Fruit fly (Drosophila melanogaster) whole organism, embryonic: ENCODE measurements around the gene CG12811.

Experiments
- B-H1 ChIP-seq: fragments of 200-800 bp; sonication (Bioruptor generic); IDR thresholded peaks from 3 replicates; pipeline ENCODE4 v1.3.6; 2022; ENCODE audit warnings: missing biosample characterization, missing genetic modification characterization
- CG10267 ChIP-seq: fragments of 200-800 bp; sonication (Bioruptor generic); optimal IDR thresholded peaks from 2 replicates; lab custom pipeline; 2018; ENCODE audit warnings: missing biosample characterization, mild to moderate bottlenecking, missing genetic modification characterization, moderate library complexity
- CG10366 ChIP-seq: fragments of 200-800 bp; sonication (Bioruptor generic); IDR thresholded peaks from 2 replicates; pipeline ENCODE4 v1.3.6; 2022; ENCODE audit warnings: missing biosample characterization, missing genetic modification characterization
- CG10654 ChIP-seq: fragments of 200-800 bp; sonication (Bioruptor generic); optimal IDR thresholded peaks from 2 replicates; lab custom pipeline; 2016; ENCODE audit warnings: missing biosample characterization, missing genetic modification characterization
- CG11504 ChIP-seq: fragments of 200-800 bp; sonication (Bioruptor generic); optimal IDR thresholded peaks from 3 replicates; lab custom pipeline; 2019; ENCODE audit warnings: missing biosample characterization, mild to moderate bottlenecking, missing genetic modification characterization, moderate library complexity
- CG12236 ChIP-seq: fragments of 200-800 bp; sonication (Bioruptor generic); optimal IDR thresholded peaks from 2 replicates; lab custom pipeline; 2016; ENCODE audit warnings: missing biosample characterization, missing genetic modification characterization
- CG12391 ChIP-seq: fragments of 200-800 bp; sonication (Bioruptor generic); optimal IDR thresholded peaks from 3 replicates; lab custom pipeline; 2018; ENCODE audit warnings: missing biosample characterization, mild to moderate bottlenecking, missing genetic modification characterization, moderate library complexity
- CG13296 ChIP-seq: fragments of 200-800 bp; sonication (Bioruptor generic); optimal IDR thresholded peaks from 3 replicates; lab custom pipeline; 2018; ENCODE audit warnings: missing biosample characterization, mild to moderate bottlenecking, missing genetic modification characterization
- CG14014 ChIP-seq: fragments of 200-800 bp; sonication (Bioruptor generic); IDR thresholded peaks from 2 replicates; pipeline ENCODE4 v1.3.6; 2022; ENCODE audit warnings: missing biosample characterization, missing genetic modification characterization
- CG14050 ChIP-seq: fragments of 200-800 bp; sonication (Bioruptor generic); IDR thresholded peaks from 3 replicates; pipeline ENCODE4 v1.3.6; 2022; ENCODE audit warnings: missing biosample characterization, missing genetic modification characterization
- CG15073 ChIP-seq: fragments of 200-800 bp; sonication (Bioruptor generic); optimal IDR thresholded peaks from 2 replicates; lab custom pipeline; 2016; ENCODE audit warnings: missing biosample characterization, missing genetic modification characterization
- CG17612 ChIP-seq: fragments of 200-800 bp; sonication (Bioruptor generic); IDR thresholded peaks from 2 replicates; pipeline ENCODE4 v1.3.6; 2022; ENCODE audit warnings: missing biosample characterization, missing genetic modification characterization
- CG17802 ChIP-seq: fragments of 200-800 bp; sonication (Bioruptor generic); optimal IDR thresholded peaks from 2 replicates; lab custom pipeline; 2018; ENCODE audit warnings: missing biosample characterization, mild to moderate bottlenecking, missing genetic modification characterization, moderate library complexity
- CG1832 ChIP-seq: fragments of 200-800 bp; sonication (Bioruptor generic); optimal IDR thresholded peaks from 2 replicates; lab custom pipeline; 2017; ENCODE audit warnings: missing biosample characterization, mild to moderate bottlenecking, missing genetic modification characterization, inconsistent platforms
- CG32532 ChIP-seq: fragments of 200-800 bp; sonication (Bioruptor generic); IDR thresholded peaks from 2 replicates; pipeline ENCODE4 v1.3.6; 2022; ENCODE audit warnings: missing biosample characterization, missing genetic modification characterization
- CG3281 ChIP-seq: fragments of 200-800 bp; sonication (Bioruptor generic); optimal IDR thresholded peaks from 3 replicates; lab custom pipeline; 2017; ENCODE audit warnings: missing biosample characterization, mild to moderate bottlenecking, missing genetic modification characterization
- CG4404 ChIP-seq: fragments of 200-800 bp; sonication (Bioruptor generic); IDR thresholded peaks from 2 replicates; pipeline ENCODE4 v1.3.6; 2022; ENCODE audit warnings: missing biosample characterization, missing genetic modification characterization
- CG4617 ChIP-seq: fragments of 200-800 bp; sonication (Bioruptor generic); optimal IDR thresholded peaks from 3 replicates; lab custom pipeline; 2016; ENCODE audit warnings: missing biosample characterization, missing genetic modification characterization, borderline replicate concordance
- CG4854 ChIP-seq: fragments of 200-800 bp; sonication (Bioruptor generic); optimal IDR thresholded peaks from 2 replicates; lab custom pipeline; 2016; ENCODE audit warnings: missing biosample characterization, missing genetic modification characterization, inconsistent platforms
- CG5953 ChIP-seq: fragments of 200-800 bp; sonication (Bioruptor generic); IDR thresholded peaks from 2 replicates; pipeline ENCODE4 v1.3.6; 2022; ENCODE audit warnings: missing biosample characterization, missing genetic modification characterization
- CG6272 ChIP-seq: fragments of 200-800 bp; sonication (Bioruptor generic); IDR thresholded peaks from 2 replicates; pipeline ENCODE4 v1.3.6; 2022; ENCODE audit warnings: missing biosample characterization, missing genetic modification characterization
- CG7372 ChIP-seq: fragments of 200-800 bp; sonication (Bioruptor generic); IDR thresholded peaks from 2 replicates; pipeline ENCODE4 v1.3.6; 2022; ENCODE audit warnings: missing biosample characterization, missing genetic modification characterization
- CG8089 ChIP-seq: fragments of 200-800 bp; sonication (Bioruptor generic); optimal IDR thresholded peaks from 3 replicates; lab custom pipeline; 2016; ENCODE audit warnings: missing biosample characterization, missing genetic modification characterization
- CG8765 ChIP-seq: fragments of 200-800 bp; sonication (Bioruptor generic); IDR thresholded peaks from 2 replicates; pipeline ENCODE4 v1.3.6; 2022; ENCODE audit warnings: missing biosample characterization, missing genetic modification characterization
- CG9215 ChIP-seq: fragments of 200-800 bp; sonication (Bioruptor generic); IDR thresholded peaks from 2 replicates; pipeline ENCODE4 v1.3.6; 2022; ENCODE audit warnings: missing biosample characterization, missing genetic modification characterization
- CG9797 ChIP-seq: fragments of 200-800 bp; sonication (Bioruptor generic); optimal IDR thresholded peaks from 3 replicates; lab custom pipeline; 2018; ENCODE audit warnings: missing biosample characterization, mild to moderate bottlenecking, missing genetic modification characterization
- Chrac-16 ChIP-seq: fragments of 200-800 bp; sonication (Bioruptor generic); optimal IDR thresholded peaks from 3 replicates; lab custom pipeline; 2016; ENCODE audit warnings: missing biosample characterization, missing genetic modification characterization
- D ChIP-seq, 2 experiments: fragments of 200-800 bp in 1 of 2; fragments of >200 bp in 1 of 2; sonication (Bioruptor generic) in 1 of 2; optimal IDR thresholded peaks; 2 replicates in 1 of 2; 3 replicates in 1 of 2; lab custom pipeline; 2017; ENCODE audit warnings: mild to moderate bottlenecking in 1 of 2, missing biosample characterization in 1 of 2, missing genetic modification characterization in 1 of 2, missing genetic modification reagents in 1 of 2
- Dek ChIP-seq: fragments of 200-800 bp; sonication (Bioruptor generic); optimal IDR thresholded peaks from 3 replicates; lab custom pipeline; 2019; ENCODE audit warnings: missing biosample characterization, mild to moderate bottlenecking, missing genetic modification characterization, moderate library complexity
- Fer3 ChIP-seq: fragments of 200-800 bp; sonication (Bioruptor generic); optimal IDR thresholded peaks from 2 replicates; lab custom pipeline; 2018; ENCODE audit warnings: missing biosample characterization, mild to moderate bottlenecking, missing genetic modification characterization, moderate library complexity
- HLH3B ChIP-seq: fragments of 200-800 bp; sonication (Bioruptor generic); IDR thresholded peaks from 2 replicates; pipeline ENCODE4 v1.3.6; 2022; ENCODE audit warnings: missing biosample characterization, missing genetic modification characterization
- Lhr ChIP-seq: fragments of 200-800 bp; sonication (Bioruptor generic); optimal IDR thresholded peaks from 3 replicates; lab custom pipeline; 2017; ENCODE audit warnings: mild to moderate bottlenecking, missing biosample characterization, missing genetic modification reagents, missing genetic modification characterization
- MBD-R2 ChIP-seq: fragments of 200-800 bp; sonication (Bioruptor generic); IDR thresholded peaks from 2 replicates; pipeline ENCODE4 v1.3.6; 2022; ENCODE audit warnings: missing biosample characterization, missing genetic modification characterization
- MESR4 ChIP-seq: fragments of 200-800 bp; sonication (Bioruptor generic); optimal IDR thresholded peaks from 2 replicates; lab custom pipeline; 2018; ENCODE audit warnings: missing biosample characterization, mild to moderate bottlenecking, missing genetic modification characterization, moderate library complexity
- Mrtf ChIP-seq: fragments of 200-800 bp; sonication (Bioruptor generic); IDR thresholded peaks from 3 replicates; pipeline ENCODE4 v1.3.6; 2022; ENCODE audit warnings: missing biosample characterization, missing genetic modification characterization
- Sox102F ChIP-seq: fragments of 200-800 bp; sonication (Bioruptor generic); optimal IDR thresholded peaks from 2 replicates; lab custom pipeline; 2018; ENCODE audit warnings: missing biosample characterization, mild to moderate bottlenecking, missing genetic modification characterization, moderate library complexity
- Taf1 ChIP-seq: fragments of 200-800 bp; sonication (Bioruptor generic); IDR thresholded peaks from 2 replicates; pipeline ENCODE4 v1.3.6; 2022; ENCODE audit warnings: missing biosample characterization, missing genetic modification characterization
- ab ChIP-seq: fragments of 200-800 bp; sonication (Bioruptor generic); optimal IDR thresholded peaks from 2 replicates; lab custom pipeline; 2016; ENCODE audit warnings: missing biosample characterization, missing genetic modification characterization
- az2 ChIP-seq: fragments of 200-800 bp; sonication (Bioruptor generic); optimal IDR thresholded peaks from 3 replicates; lab custom pipeline; 2016; ENCODE audit warnings: missing biosample characterization, missing genetic modification characterization
- br ChIP-seq: fragments of >200 bp; optimal IDR thresholded peaks from 2 replicates; lab custom pipeline; 2017
- caup ChIP-seq: fragments of 200-800 bp; sonication (Bioruptor generic); optimal IDR thresholded peaks from 3 replicates; lab custom pipeline; 2017; ENCODE audit warnings: missing biosample characterization, mild to moderate bottlenecking, missing genetic modification characterization, moderate library complexity; ENCODE audit not compliant: severe bottlenecking
- crol ChIP-seq: fragments of 200-800 bp; sonication (Bioruptor generic); IDR thresholded peaks from 2 replicates; pipeline ENCODE4 v1.3.6; 2022; ENCODE audit warnings: missing biosample characterization, missing genetic modification characterization
- dysf ChIP-seq: fragments of 200-800 bp; sonication (Bioruptor generic); IDR thresholded peaks from 3 replicates; pipeline ENCODE4 v1.3.6; 2022; ENCODE audit warnings: missing biosample characterization, missing genetic modification characterization
- fd96Cb ChIP-seq: fragments of 200-800 bp; sonication (Bioruptor generic); optimal IDR thresholded peaks from 2 replicates; lab custom pipeline; 2018; ENCODE audit warnings: missing biosample characterization, mild to moderate bottlenecking, missing genetic modification characterization, moderate library complexity
- nmo ChIP-seq: fragments of 200-800 bp; sonication (Bioruptor generic); optimal IDR thresholded peaks from 2 replicates; lab custom pipeline; 2018; ENCODE audit warnings: missing biosample characterization, mild to moderate bottlenecking, missing genetic modification characterization, moderate library complexity
- p53 ChIP-seq: fragments of 200-800 bp; sonication (Bioruptor generic); optimal IDR thresholded peaks from 2 replicates; lab custom pipeline; 2016; ENCODE audit warnings: missing biosample characterization, missing genetic modification characterization
- repo ChIP-seq: fragments of 200-800 bp; sonication (Bioruptor generic); optimal IDR thresholded peaks from 2 replicates; lab custom pipeline; 2016; ENCODE audit warnings: missing biosample characterization, missing genetic modification characterization
- sim ChIP-seq: fragments of 200-800 bp; sonication (Bioruptor generic); IDR thresholded peaks from 2 replicates; pipeline ENCODE4 v1.3.6; 2022; ENCODE audit warnings: missing biosample characterization, missing genetic modification characterization
- unc-4 ChIP-seq: fragments of 200-800 bp; sonication (Bioruptor generic); IDR thresholded peaks from 2 replicates; pipeline ENCODE4 v1.3.6; 2022; ENCODE audit warnings: missing biosample characterization, missing genetic modification characterization; ENCODE audit not compliant: partially characterized antibody
- wor ChIP-seq: fragments of 200-800 bp; sonication (Bioruptor generic); IDR thresholded peaks from 2 replicates; pipeline ENCODE4 v1.3.6; 2022; ENCODE audit warnings: missing biosample characterization, missing genetic modification characterization
- yki ChIP-seq: fragments of >200 bp; optimal IDR thresholded peaks from 3 replicates; lab custom pipeline; 2018

CG12811 gene

DNA sequence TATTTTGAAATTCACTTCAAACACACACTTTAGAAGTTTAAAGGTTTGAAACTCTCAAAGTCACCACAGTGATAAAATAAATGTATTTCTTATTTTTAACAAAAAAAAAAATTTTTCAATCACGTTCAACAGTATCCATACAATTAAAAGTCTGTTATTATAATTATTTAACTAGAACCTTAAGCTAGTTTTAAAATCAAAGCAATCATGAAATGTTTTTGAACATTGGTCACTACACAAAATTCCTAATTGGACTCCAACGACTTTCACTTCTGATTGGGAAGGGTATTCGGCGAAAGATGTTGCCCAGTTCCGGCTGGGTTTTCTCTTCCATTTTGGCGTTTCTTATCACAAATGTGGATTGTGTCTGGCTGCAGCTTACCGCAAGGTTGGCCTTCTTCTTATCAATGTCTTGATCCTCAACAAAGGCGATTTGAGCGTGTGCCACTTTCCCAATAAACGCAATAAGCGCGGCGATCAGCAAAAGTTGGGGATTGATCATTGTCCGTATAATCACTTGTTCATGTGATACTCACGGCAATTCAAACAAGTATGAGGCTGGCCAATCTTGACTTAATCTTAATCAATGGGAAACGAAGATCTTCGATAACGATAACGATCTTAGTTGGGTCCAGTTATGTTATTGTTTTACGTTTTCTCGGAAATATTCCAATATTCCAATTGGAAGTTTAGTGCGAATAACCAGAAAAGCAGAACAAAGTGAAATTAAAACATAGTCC lies 392 bp downstream of the CG12811 start (continued):
- TF ChIP-seq B-H1 (GFP tag; lab: Robert Waterston, UW) = no peak
- TF ChIP-seq CG4617 (GFP tag; lab: Kevin White, UChicago) = no peak
- no peak for TF ChIP-seq Taf1
- no peak for TF ChIP-seq HLH3B
- TF ChIP-seq MESR4 (GFP tag; lab: Kevin White, UChicago) = no peak
- no peak for TF ChIP-seq CG14014 (GFP tag; lab: Robert Waterston, UW)
- 0 out of 2 replicates have a peak, but pooled peaks have one; percentile 7 for TF ChIP-seq MBD-R2 (GFP tag; lab: Robert Waterston, UW)
- TF ChIP-seq Mrtf (GFP tag; lab: Robert Waterston, UW) = no peak
- TF ChIP-seq CG13296 = no peak
- TF ChIP-seq CG8089 (GFP tag; lab: Kevin White, UChicago) = no peak
- 0 out of 3 replicates have a peak, but pooled peaks have one; percentile 36 for TF ChIP-seq dysf (GFP tag; lab: Robert Waterston, UW)
- TF ChIP-seq CG9215 (GFP tag; lab: Robert Waterston, UW) = no peak
- TF ChIP-seq nmo (GFP tag; lab: Kevin White, UChicago) = peak; percentile 45
- TF ChIP-seq CG5953 (GFP tag; lab: Robert Waterston, UW) = no peak
- TF ChIP-seq CG12391 (tag; lab: Kevin White, UChicago) = peak; percentile 47
- TF ChIP-seq CG8765 = no peak
- TF ChIP-seq ab (GFP tag; lab: Kevin White, UChicago) = no peak
- peak; percentile 33 for TF ChIP-seq az2
- TF ChIP-seq CG14050 = no peak
- TF ChIP-seq Lhr (GFP tag; lab: Kevin White, UChicago) = no peak
- TF ChIP-seq CG15073 = no peak
- no peak for TF ChIP-seq sim
- no peak for TF ChIP-seq CG32532 (GFP tag; lab: Robert Waterston, UW)
- TF ChIP-seq CG4854 (GFP tag; lab: Kevin White, UChicago) = no peak
- TF ChIP-seq crol (GFP tag; lab: Robert Waterston, UW) = no peak
- no peak for TF ChIP-seq yki (lab: Kevin White, UChicago)
- TF ChIP-seq CG1832 (GFP tag; lab: Kevin White, UChicago) = no peak
- TF ChIP-seq p53 (GFP tag; lab: Kevin White, UChicago) = no peak
- peak; percentile 15 for TF ChIP-seq caup
- TF ChIP-seq CG7372 (GFP tag; lab: Robert Waterston, UW) = no peak
- no peak for TF ChIP-seq CG10654 (GFP tag; lab: Kevin White, UChicago)
- no peak for TF ChIP-seq wor (GFP tag; lab: Robert Waterston, UW)
- TF ChIP-seq CG12236 (GFP tag; lab: Kevin White, UChicago) = no peak
- TF ChIP-seq CG11504 (tag; lab: Kevin White, UChicago) = peak; percentile 74
- no peak for TF ChIP-seq CG17612 (GFP tag; lab: Robert Waterston, UW)
- peak; percentile 29 for TF ChIP-seq fd96Cb (tag; lab: Kevin White, UChicago)
- TF ChIP-seq CG10366 (GFP tag; lab: Robert Waterston, UW) = peak; percentile 12; the same call in 1 of the 2 replicates
- peak; percentile 12 for TF ChIP-seq CG10267 (tag; lab: Kevin White, UChicago)
- TF ChIP-seq CG9797 = no peak
- TF ChIP-seq Fer3 = peak; percentile 10
- no peak for TF ChIP-seq repo (GFP tag; lab: Kevin White, UChicago)
- TF ChIP-seq CG4404 (GFP tag; lab: Robert Waterston, UW) = no peak
- no peak for TF ChIP-seq Sox102F
- peak; percentile 45 for TF ChIP-seq CG3281
- TF ChIP-seq CG6272 = no peak
- TF ChIP-seq br = no peak
- no peak for TF ChIP-seq unc-4
- TF ChIP-seq D (optimal IDR thresholded peaks at IDR 0.05; lab: Kevin White, UChicago) = peak; percentile 92
- peak; percentile 26 for TF ChIP-seq D (GFP tag; optimal IDR thresholded peaks at IDR 0.05; lab: Kevin White, UChicago)
- no peak for TF ChIP-seq CG17802
- no peak for TF ChIP-seq Chrac-16 (GFP tag; lab: Kevin White, UChicago)
- TF ChIP-seq Dek = no peak
